Worm (Caenorhabditis elegans) whole organism, late embryonic: ENCODE results near the gene F36H1.11.

Experiments used
- F13H6.1 ChIP-seq: sonication (generic microtip); optimal IDR thresholded peaks from 2 replicates; lab custom pipeline; 2016; ENCODE audit warnings: missing genetic modification characterization, missing compliant biosample characterization
- ceh-2 ChIP-seq: sonication (generic microtip); optimal IDR thresholded peaks from 2 replicates; lab custom pipeline; 2016; ENCODE audit warnings: missing genotype, missing genetic modification characterization, missing compliant biosample characterization
- fax-1 ChIP-seq: sonication (generic microtip); optimal IDR thresholded peaks from 2 replicates; lab custom pipeline; 2016; ENCODE audit warnings: missing genotype, missing genetic modification characterization, missing compliant biosample characterization
- hlh-15 ChIP-seq: sonication (generic microtip); optimal IDR thresholded peaks from 2 replicates; lab custom pipeline; 2016; ENCODE audit warnings: missing genetic modification characterization, missing compliant biosample characterization
- nhr-11 ChIP-seq: fragments of 150-350 bp; optimal IDR thresholded peaks from 2 replicates; lab custom pipeline; 2014; ENCODE audit warnings: missing biosample characterization, missing genetic modification characterization

DNA sequence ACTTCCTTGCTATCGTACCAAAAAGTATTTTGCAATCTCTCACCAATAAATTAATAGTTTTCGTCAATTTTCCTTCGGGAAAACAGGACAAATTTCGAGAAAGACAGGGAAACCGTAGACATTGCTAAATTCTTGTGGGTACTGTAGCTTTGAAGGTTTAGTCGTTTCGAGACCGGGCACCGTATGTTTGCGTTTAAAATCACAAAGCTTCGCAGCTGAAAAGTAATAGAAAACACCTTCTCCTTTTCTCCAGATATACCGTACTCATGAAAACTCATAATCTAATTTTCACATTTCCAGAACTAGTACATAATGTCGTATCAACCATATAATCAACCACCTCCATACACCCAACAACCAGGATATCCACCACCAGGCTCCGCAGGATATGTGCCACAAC, 40.0 kb upstream of the F36H1.11 start, which contains the start of gene F13H10.6:
- no peak for TF ChIP-seq nhr-11 (tag; lab: Kevin White, UChicago)
- no peak for TF ChIP-seq F13H6.1
- TF ChIP-seq hlh-15 (tag; lab: Kevin White, UChicago) = no peak
- no peak for TF ChIP-seq fax-1 (tag; lab: Kevin White, UChicago)
- no peak for TF ChIP-seq ceh-2 (tag; lab: Kevin White, UChicago)
